Worm (Caenorhabditis elegans) whole organism, L1 larva: ENCODE data around the gene plr-1.

ENCODE experiments used
- C16A3.4 ChIP-seq: fragments of 150-350 bp; optimal IDR thresholded peaks from 2 replicates; lab custom pipeline; 2014; ENCODE audit warnings: missing biosample characterization, missing genetic modification characterization
- C34B4.2 ChIP-seq: sonication (generic microtip); optimal IDR thresholded peaks from 2 replicates; lab custom pipeline; 2017; ENCODE audit warnings: mild to moderate bottlenecking, missing genetic modification characterization, missing compliant biosample characterization
- F16B12.6 ChIP-seq: fragments of 150-350 bp; optimal IDR thresholded peaks from 2 replicates; lab custom pipeline; 2014; ENCODE audit warnings: missing biosample characterization, missing genetic modification characterization
- Y116A8C.19 ChIP-seq: sonication (generic microtip); optimal IDR thresholded peaks from 2 replicates; lab custom pipeline; 2016; ENCODE audit warnings: missing compliant biosample characterization, missing genetic modification characterization, borderline replicate concordance
- ceh-8 ChIP-seq: fragments of 200-800 bp; sonication (Bioruptor generic); optimal IDR thresholded peaks from 2 replicates; lab custom pipeline; 2018; ENCODE audit warnings: mild to moderate bottlenecking, missing genetic modification characterization, moderate library complexity, missing compliant biosample characterization
- ceh-82 ChIP-seq, 3 experiments: fragments of 150-350 bp in 1 of 3; sonication (generic microtip) in 2 of 3; optimal IDR thresholded peaks; 2 replicates each; lab custom pipeline; 2014 to 2017; ENCODE audit warnings: missing biosample characterization in 3 of 3, missing genetic modification characterization in 3 of 3
- ceh-88 ChIP-seq: fragments of 200-800 bp; sonication (Bioruptor generic); IDR thresholded peaks from 2 replicates; pipeline ENCODE4 v1.3.6; 2022; ENCODE audit warnings: missing genetic modification characterization, missing compliant biosample characterization
- ceh-90 ChIP-seq: sonication (generic microtip); optimal IDR thresholded peaks from 2 replicates; lab custom pipeline; 2016; ENCODE audit warnings: missing genetic modification characterization, missing compliant biosample characterization
- dsc-1 ChIP-seq: sonication (generic microtip); optimal IDR thresholded peaks from 2 replicates; lab custom pipeline; 2016; ENCODE audit warnings: mild to moderate bottlenecking, missing genetic modification characterization, missing compliant biosample characterization
- efl-1 ChIP-seq, 4 experiments: fragments of 150-350 bp; optimal IDR thresholded peaks in 3 of 4; peaks in 1 of 4; 1 replicate in 1 of 4; 2 replicates in 3 of 4; lab custom pipeline; 2014; ENCODE audit warnings: missing biosample characterization in 2 of 4, missing genetic modification characterization in 2 of 4, missing genetic modification reagents in 2 of 4
- egl-13 ChIP-seq: sonication (generic microtip); optimal IDR thresholded peaks from 2 replicates; lab custom pipeline; 2016; ENCODE audit warnings: missing genotype, missing genetic modification reagents, missing genetic modification characterization, missing compliant biosample characterization
- egl-27 ChIP-seq, 2 experiments: fragments of 150-350 bp in 1 of 2; sonication (generic microtip); optimal IDR thresholded peaks; 3 replicates each; lab custom pipeline; 2017 to 2018; ENCODE audit warnings: missing biosample characterization in 2 of 2, missing genetic modification characterization in 2 of 2, missing genetic modification reagents in 2 of 2
- elt-2 ChIP-seq: sonication (generic microtip); optimal IDR thresholded peaks from 2 replicates; lab custom pipeline; 2016; ENCODE audit warnings: missing genetic modification characterization, mild to moderate bottlenecking, inconsistent platforms, missing compliant biosample characterization, missing genetic modification reagents
- ets-5 ChIP-seq: fragments of 200-800 bp; sonication (Bioruptor generic); IDR thresholded peaks from 2 replicates; pipeline ENCODE4 v1.3.6; 2022; ENCODE audit warnings: missing genetic modification characterization, missing compliant biosample characterization
- fkh-4 ChIP-seq: sonication (generic microtip); optimal IDR thresholded peaks from 2 replicates; lab custom pipeline; 2016; ENCODE audit warnings: missing compliant biosample characterization, missing genetic modification characterization, borderline replicate concordance
- hlh-17 ChIP-seq: fragments of 200-800 bp; sonication (Bioruptor generic); optimal IDR thresholded peaks from 2 replicates; lab custom pipeline; 2018; ENCODE audit warnings: missing genetic modification characterization, mild to moderate bottlenecking, missing compliant biosample characterization, moderate library complexity, borderline replicate concordance
- isw-1 ChIP-seq: fragments of 200-800 bp; sonication (Bioruptor generic); IDR thresholded peaks from 2 replicates; pipeline ENCODE4 v1.3.6; 2022; ENCODE audit warnings: missing genetic modification characterization, missing compliant biosample characterization
- jun-1 ChIP-seq: fragments of 150-350 bp; optimal IDR thresholded peaks from 2 replicates; lab custom pipeline; 2014; ENCODE audit warnings: missing biosample characterization, missing genetic modification reagents, missing genetic modification characterization
- lin-15B ChIP-seq: fragments of 150-350 bp; sonication (generic microtip); optimal IDR thresholded peaks from 3 replicates; lab custom pipeline; 2014; ENCODE audit warnings: missing biosample characterization, missing genetic modification characterization
- lin-35 ChIP-seq, 2 experiments: fragments of 150-350 bp; optimal IDR thresholded peaks; 2 replicates each; lab custom pipeline; 2014; ENCODE audit warnings: missing biosample characterization in 2 of 2, missing genetic modification characterization in 2 of 2, missing genetic modification reagents in 2 of 2
- lin-39 ChIP-seq: fragments of 150-350 bp; optimal IDR thresholded peaks from 2 replicates; lab custom pipeline; 2014; ENCODE audit warnings: missing biosample characterization, missing genetic modification reagents, missing genetic modification characterization
- mab-9 ChIP-seq: fragments of 200-800 bp; sonication (Bioruptor generic); IDR thresholded peaks from 2 replicates; pipeline ENCODE4 v1.3.6; 2022; ENCODE audit warnings: missing genetic modification reagents, missing genetic modification characterization, missing compliant biosample characterization
- nhr-19 ChIP-seq: fragments of 200-800 bp; sonication (Bioruptor generic); conservative IDR thresholded peaks from 2 replicates; pipeline ENCODE4 v1.3.6; 2022; ENCODE audit warnings: missing genetic modification characterization, missing compliant biosample characterization
- nhr-20 ChIP-seq: sonication (generic microtip); optimal IDR thresholded peaks from 2 replicates; lab custom pipeline; 2016; ENCODE audit warnings: mild to moderate bottlenecking, missing genetic modification characterization, missing compliant biosample characterization
- nhr-237 ChIP-seq: fragments of 150-350 bp; optimal IDR thresholded peaks from 2 replicates; lab custom pipeline; 2014; ENCODE audit warnings: missing biosample characterization, missing genetic modification characterization
- nhr-47 ChIP-seq: sonication (generic microtip); optimal IDR thresholded peaks from 2 replicates; lab custom pipeline; 2016; ENCODE audit warnings: mild to moderate bottlenecking, missing genetic modification characterization, moderate library complexity, missing compliant biosample characterization
- nhr-76 ChIP-seq: sonication (generic microtip); optimal IDR thresholded peaks from 2 replicates; lab custom pipeline; 2017; ENCODE audit warnings: missing biosample characterization, missing genetic modification characterization
- nhr-77 ChIP-seq: fragments of 150-350 bp; optimal IDR thresholded peaks from 2 replicates; lab custom pipeline; 2014; ENCODE audit warnings: missing biosample characterization, missing genetic modification characterization
- nhr-84 ChIP-seq: sonication (generic microtip); optimal IDR thresholded peaks from 2 replicates; lab custom pipeline; 2017; ENCODE audit warnings: missing biosample characterization, missing genetic modification characterization
- pag-3 ChIP-seq: sonication (generic microtip); optimal IDR thresholded peaks from 2 replicates; lab custom pipeline; 2017; ENCODE audit warnings: missing genetic modification characterization, mild to moderate bottlenecking, missing compliant biosample characterization, antibody characterized with exemption, borderline replicate concordance; ENCODE audit not compliant: insufficient read depth
- pax-3 ChIP-seq: fragments of 200-800 bp; sonication (Bioruptor generic); optimal IDR thresholded peaks from 2 replicates; lab custom pipeline; 2018; ENCODE audit warnings: mild to moderate bottlenecking, missing genetic modification characterization, moderate library complexity, missing compliant biosample characterization
- rnt-1 ChIP-seq: sonication (generic microtip); optimal IDR thresholded peaks from 2 replicates; lab custom pipeline; 2016; ENCODE audit warnings: mild to moderate bottlenecking, missing genetic modification characterization, moderate library complexity, missing compliant biosample characterization
- snpc-4 ChIP-seq: fragments of 150-350 bp; optimal IDR thresholded peaks from 2 replicates; lab custom pipeline; 2014; ENCODE audit warnings: missing biosample characterization, missing genetic modification characterization
- sox-4 ChIP-seq: sonication (generic microtip); optimal IDR thresholded peaks from 2 replicates; lab custom pipeline; 2016; ENCODE audit warnings: missing genetic modification characterization, missing compliant biosample characterization
- swsn-7 ChIP-seq: sonication (generic microtip); optimal IDR thresholded peaks from 2 replicates; lab custom pipeline; 2016; ENCODE audit warnings: missing genetic modification characterization, missing compliant biosample characterization
- tlp-1 ChIP-seq: fragments of 150-350 bp; optimal IDR thresholded peaks from 2 replicates; lab custom pipeline; 2014; ENCODE audit warnings: missing biosample characterization, missing genetic modification characterization
- unc-30 ChIP-seq: sonication (generic microtip); optimal IDR thresholded peaks from 2 replicates; lab custom pipeline; 2017; ENCODE audit warnings: missing biosample characterization, missing genetic modification characterization
- unc-62 ChIP-seq: fragments of 150-350 bp; optimal IDR thresholded peaks from 2 replicates; lab custom pipeline; 2014; ENCODE audit warnings: missing biosample characterization, missing genetic modification reagents, missing genetic modification characterization
- unc-86 ChIP-seq: sonication (generic microtip); optimal IDR thresholded peaks from 2 replicates; lab custom pipeline; 2016; ENCODE audit warnings: missing genetic modification characterization, missing compliant biosample characterization
- unc-98 ChIP-seq: fragments of 200-800 bp; sonication (Bioruptor generic); IDR thresholded peaks from 2 replicates; pipeline ENCODE4 v1.3.6; 2022; ENCODE audit warnings: missing genetic modification characterization, missing compliant biosample characterization
- xbp-1 ChIP-seq: sonication (generic microtip); optimal IDR thresholded peaks from 2 replicates; lab custom pipeline; 2016; ENCODE audit warnings: missing genetic modification characterization, missing compliant biosample characterization
- zag-1 ChIP-seq: fragments of 150-350 bp; optimal IDR thresholded peaks from 2 replicates; lab custom pipeline; 2014; ENCODE audit warnings: missing biosample characterization, missing genetic modification characterization
- zip-4 ChIP-seq: fragments of 200-800 bp; sonication (Bioruptor generic); optimal IDR thresholded peaks from 2 replicates; lab custom pipeline; 2018; ENCODE audit warnings: mild to moderate bottlenecking, missing genetic modification characterization, moderate library complexity, missing compliant biosample characterization

The plr-1 gene

DNA sequence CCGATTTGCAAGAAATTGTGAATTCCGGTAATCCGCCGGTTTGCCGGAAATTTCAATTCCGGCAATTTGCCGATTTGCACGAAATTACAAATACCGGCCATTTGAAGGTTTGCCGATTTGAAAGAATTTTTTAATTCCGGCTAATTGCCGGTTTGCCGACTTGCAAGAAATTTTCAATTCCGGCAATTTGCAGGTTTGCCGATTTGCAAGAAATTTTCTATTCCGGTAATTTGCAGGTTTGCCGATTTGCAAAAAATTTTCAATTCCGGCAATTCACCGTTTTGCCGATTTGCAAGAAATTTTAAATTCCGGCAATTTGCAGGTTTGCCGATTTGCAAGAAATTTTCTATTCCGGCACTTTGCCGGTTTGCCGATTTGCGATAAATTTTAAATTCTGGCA lies 21.8 kb upstream of the plr-1 start:
- 0 out of 2 replicates have a peak, but pooled peaks have one; percentile 85 for TF ChIP-seq ets-5 (GFP tag; lab: Robert Waterston, UW)
- peak; percentile 21; the same call in 1 of the 2 replicates for TF ChIP-seq unc-98 (GFP tag; lab: Robert Waterston, UW)
- peak; percentile 28; the same call in 1 of the 2 replicates for TF ChIP-seq ceh-88

DNA sequence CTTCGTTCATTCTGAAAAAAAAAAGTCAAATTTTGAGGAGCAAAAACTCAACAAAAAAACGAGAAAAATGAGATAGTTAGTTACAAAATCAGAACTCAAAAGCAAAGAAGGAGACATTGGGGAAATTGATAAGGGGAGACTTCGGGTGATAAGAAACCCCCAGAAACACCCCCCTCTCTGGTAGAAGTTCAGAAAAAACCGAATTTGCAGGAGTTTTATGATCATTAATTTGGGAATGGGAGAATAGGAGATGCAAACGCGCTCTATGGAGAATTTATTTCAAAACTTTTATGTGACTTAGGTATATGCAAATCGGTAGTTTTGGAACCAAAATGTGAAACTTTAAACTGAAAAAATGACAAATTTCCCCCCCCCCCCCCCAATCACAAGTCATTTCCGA lies 14.1 kb upstream of the plr-1 start, which contains the start of gene sbp-1:
Gene sbp-1 (minus strand): TSS at position 11 of the 400 bp plus-strand sequence.
- TF ChIP-seq nhr-237 (tag; lab: Kevin White, UChicago): no peak
- peak; percentile 49 for TF ChIP-seq elt-2 (tag; lab: Kevin White, UChicago)
- TF ChIP-seq nhr-47 (tag; lab: Kevin White, UChicago): no peak
- no peak for TF ChIP-seq unc-30 (tag; lab: Kevin White, UChicago)
- no peak for TF ChIP-seq nhr-84 (tag; lab: Kevin White, UChicago)
- no peak for TF ChIP-seq efl-1 (optimal IDR thresholded peaks at IDR 0.05; lab: Kevin White, UChicago)
- TF ChIP-seq efl-1 (GFP tag; optimal IDR thresholded peaks at IDR 0.05 in 1 of 2; lab: Kevin White, UChicago): peak in 1 of 2 experiments; percentile 35
- no peak for TF ChIP-seq unc-86 (tag; lab: Kevin White, UChicago)
- TF ChIP-seq zip-4 (GFP tag; lab: Kevin White, UChicago): no peak
- no peak for TF ChIP-seq unc-98 (GFP tag; lab: Robert Waterston, UW)
- peak in 1 of 2 experiments; percentile 10 for TF ChIP-seq lin-35 (GFP tag; optimal IDR thresholded peaks at IDR 0.05; lab: Kevin White, UChicago)
- no peak for TF ChIP-seq ceh-90 (tag; lab: Kevin White, UChicago)

DNA sequence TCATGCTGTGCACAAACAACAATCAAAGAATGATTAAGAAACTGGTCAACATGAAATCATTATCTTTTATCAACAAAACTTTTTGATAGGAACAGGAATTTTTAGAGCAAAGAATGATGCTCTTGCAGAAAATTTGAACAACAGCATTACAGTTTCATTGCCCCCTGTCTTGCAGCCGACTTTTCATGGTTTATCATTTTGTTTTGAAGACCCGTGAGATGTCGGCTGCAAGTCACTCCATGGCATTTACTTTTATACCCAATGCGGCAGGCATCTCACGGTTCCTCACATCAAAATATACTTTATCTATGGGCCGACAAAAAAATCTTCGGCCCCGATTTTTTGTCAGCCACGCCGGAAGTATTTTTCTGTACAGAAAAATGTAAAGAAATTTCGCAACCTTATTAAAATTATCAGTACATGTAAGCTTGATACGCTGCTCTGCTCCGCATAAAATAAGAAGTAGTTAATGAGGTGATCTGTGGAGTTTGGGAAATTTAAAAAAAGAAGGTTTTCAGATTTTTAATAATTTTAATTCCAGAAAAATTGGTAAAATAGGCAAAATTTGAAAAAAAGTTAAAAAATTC lies 13.2 kb upstream of the plr-1 start:
- TF ChIP-seq ceh-82 (tag; optimal IDR thresholded peaks at IDR 0.05; lab: Kevin White, UChicago) (no peak), elt-2 (tag; lab: Kevin White, UChicago) (peak; percentile 0)

DNA sequence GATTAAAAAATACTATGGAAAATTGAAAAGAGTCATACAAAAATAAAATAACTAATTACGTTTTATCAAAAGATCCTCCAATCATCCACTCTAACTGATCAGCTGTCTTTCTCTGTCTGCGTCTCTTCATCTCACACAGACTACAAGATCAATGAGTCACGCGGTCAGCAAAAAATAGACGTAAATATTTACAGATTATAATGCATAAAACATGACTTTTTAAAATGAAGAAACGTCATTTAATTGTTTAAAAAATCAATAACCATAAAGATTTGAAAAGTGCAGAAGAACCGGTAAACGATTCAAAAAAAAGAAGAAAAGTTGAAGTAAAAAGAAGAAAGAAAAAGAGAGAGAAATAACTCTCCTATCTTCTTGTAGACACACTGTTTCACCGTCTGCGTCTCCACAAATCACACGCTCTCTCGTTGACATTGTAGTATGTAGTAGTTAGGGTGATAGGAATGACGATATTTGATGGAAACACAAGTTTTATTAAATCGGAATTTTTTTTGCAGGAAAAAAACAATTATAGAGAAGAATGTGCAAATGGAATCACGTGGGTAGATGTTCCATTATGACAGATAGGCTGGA lies 11.8 kb upstream of the plr-1 start:
- TF ChIP-seq zag-1 (no peak), fkh-4 (tag; lab: Kevin White, UChicago) (no peak), pag-3 (tag; lab: Kevin White, UChicago) (no peak), dsc-1 (tag; lab: Kevin White, UChicago) (peak; percentile 3), swsn-7 (tag; lab: Kevin White, UChicago) (peak; percentile 30), ceh-8 (no peak), isw-1 (GFP tag; lab: Robert Waterston, UW) (no peak), tlp-1 (tag; lab: Kevin White, UChicago) (no peak), C34B4.2 (no peak), egl-13 (tag; lab: Kevin White, UChicago) (no peak), hlh-17 (GFP tag; lab: Kevin White, UChicago) (no peak), Y116A8C.19 (tag; lab: Kevin White, UChicago) (no peak), mab-9 (GFP tag; lab: Robert Waterston, UW) (no peak), unc-30 (tag; lab: Kevin White, UChicago) (no peak), xbp-1 (tag; lab: Kevin White, UChicago) (no peak), lin-39 (tag; lab: Kevin White, UChicago) (no peak), C16A3.4 (tag; lab: Kevin White, UChicago) (no peak), zip-4 (GFP tag; lab: Kevin White, UChicago) (no peak), nhr-77 (tag; lab: Kevin White, UChicago) (no peak), F16B12.6 (tag; lab: Kevin White, UChicago) (no peak), nhr-237 (tag; lab: Kevin White, UChicago) (no peak), nhr-19 (GFP tag; lab: Robert Waterston, UW) (peak; percentile 32; the same call in 1 of the 2 replicates), unc-62 (GFP tag; lab: Kevin White, UChicago) (no peak), sox-4 (tag; lab: Kevin White, UChicago) (no peak), lin-15B (tag; lab: Kevin White, UChicago) (no peak), egl-27 (tag; optimal IDR thresholded peaks at IDR 0.05; lab: Kevin White, UChicago) (no peak), ets-5 (GFP tag; lab: Robert Waterston, UW) (no peak), snpc-4 (tag; lab: Kevin White, UChicago) (no peak), jun-1 (tag; lab: Kevin White, UChicago) (peak; percentile 5), unc-86 (tag; lab: Kevin White, UChicago) (no peak), nhr-20 (tag; lab: Kevin White, UChicago) (peak; percentile 73), rnt-1 (no peak), nhr-76 (tag; lab: Kevin White, UChicago) (no peak), ceh-88 (no peak), pax-3 (no peak)
